Fruit fly (Drosophila melanogaster) whole organism, embryonic: ENCODE measurements around the gene CG8051.

Experiments
- CG14667 ChIP-seq: fragments of 200-800 bp; sonication (Bioruptor generic); IDR thresholded peaks from 2 replicates; pipeline ENCODE4 v1.3.6; 2022; ENCODE audit warnings: missing biosample characterization, missing genetic modification characterization
- CG7786 ChIP-seq: fragments of 200-800 bp; sonication (Bioruptor generic); optimal IDR thresholded peaks from 2 replicates; lab custom pipeline; 2016; ENCODE audit warnings: missing biosample characterization, missing genetic modification characterization
- ERR ChIP-seq: fragments of 200-800 bp; sonication (Bioruptor generic); optimal IDR thresholded peaks from 2 replicates; lab custom pipeline; 2016; ENCODE audit warnings: missing biosample characterization, missing genetic modification characterization
- H15 ChIP-seq: fragments of 200-800 bp; sonication (Bioruptor generic); IDR thresholded peaks from 3 replicates; pipeline ENCODE4 v1.3.6; 2022; ENCODE audit warnings: missing biosample characterization, missing genetic modification characterization
- HLH4C ChIP-seq: fragments of 200-800 bp; sonication (Bioruptor generic); IDR thresholded peaks from 3 replicates; pipeline ENCODE4 v1.3.6; 2022; ENCODE audit warnings: missing biosample characterization, missing genetic modification characterization; ENCODE audit not compliant: partially characterized antibody
- NFAT ChIP-seq: fragments of 200-800 bp; sonication (Bioruptor generic); IDR thresholded peaks from 2 replicates; pipeline ENCODE4 v1.3.6; 2022; ENCODE audit warnings: missing biosample characterization, missing genetic modification characterization
- Six4 ChIP-seq: fragments of 200-800 bp; sonication (Bioruptor generic); optimal IDR thresholded peaks from 2 replicates; lab custom pipeline; 2016; ENCODE audit warnings: missing biosample characterization, missing genetic modification characterization
- gcm2 ChIP-seq: fragments of 200-800 bp; sonication (Bioruptor generic); optimal IDR thresholded peaks from 2 replicates; lab custom pipeline; 2016; ENCODE audit warnings: missing biosample characterization, missing genetic modification characterization
- lbe ChIP-seq: fragments of 200-800 bp; sonication (Bioruptor generic); optimal IDR thresholded peaks from 2 replicates; lab custom pipeline; 2016; ENCODE audit warnings: missing biosample characterization, mild to moderate bottlenecking, missing genetic modification characterization
- run ChIP-seq: fragments of 200-800 bp; sonication (Bioruptor generic); optimal IDR thresholded peaks from 3 replicates; lab custom pipeline; 2018; ENCODE audit warnings: missing biosample characterization, mild to moderate bottlenecking, missing genetic modification characterization
- scrt ChIP-seq: fragments of 200-800 bp; sonication (Bioruptor generic); optimal IDR thresholded peaks from 2 replicates; lab custom pipeline; 2018; ENCODE audit warnings: missing biosample characterization, mild to moderate bottlenecking, missing genetic modification characterization, moderate library complexity
- sd ChIP-seq: fragments of 200-800 bp; sonication (Bioruptor generic); optimal IDR thresholded peaks from 3 replicates; lab custom pipeline; 2018; ENCODE audit warnings: missing biosample characterization, mild to moderate bottlenecking, missing genetic modification characterization, moderate library complexity

dm6 chrX:19315421-19316260 lies 7.9 kb upstream of the CG8051 start:
- no peak for TF ChIP-seq H15 (GFP tag; lab: Robert Waterston, UW)
- TF ChIP-seq HLH4C, result no peak
- no peak for TF ChIP-seq NFAT (GFP tag; lab: Robert Waterston, UW)
- TF ChIP-seq scrt (GFP tag; lab: Kevin White, UChicago), result no peak
- no peak for TF ChIP-seq CG7786 (GFP tag; lab: Kevin White, UChicago)
- no peak for TF ChIP-seq ERR (GFP tag; lab: Kevin White, UChicago)
- no peak for TF ChIP-seq Six4 (GFP tag; lab: Kevin White, UChicago)
- TF ChIP-seq sd, result peak; percentile 71
- TF ChIP-seq gcm2 (GFP tag; lab: Kevin White, UChicago), result no peak
- no peak for TF ChIP-seq run
- TF ChIP-seq lbe (GFP tag; lab: Kevin White, UChicago), result no peak
- TF ChIP-seq CG14667 (GFP tag; lab: Robert Waterston, UW), result no peak
